Worm (Caenorhabditis elegans) whole organism, mixed stage, embryonic: Measurements from ENCODE around the gene C25E10.12.

Experiments
- blmp-1 ChIP-seq: fragments of 150-350 bp; optimal IDR thresholded peaks from 2 replicates; lab custom pipeline; 2014; ENCODE audit warnings: missing biosample characterization, missing genetic modification characterization
- ceh-83 ChIP-seq: fragments of 200-800 bp; sonication (Bioruptor generic); optimal IDR thresholded peaks from 2 replicates; lab custom pipeline; 2018; ENCODE audit warnings: mild to moderate bottlenecking, missing genetic modification characterization, missing compliant biosample characterization
- ces-1 ChIP-seq: fragments of 150-350 bp; optimal IDR thresholded peaks from 2 replicates; lab custom pipeline; 2014; ENCODE audit warnings: missing biosample characterization, missing genetic modification reagents, missing genetic modification characterization
- drap-1 ChIP-seq: fragments of 200-800 bp; sonication (Bioruptor generic); optimal IDR thresholded peaks from 3 replicates; lab custom pipeline; 2018; ENCODE audit warnings: mild to moderate bottlenecking, missing genetic modification characterization, missing compliant biosample characterization
- nhr-237 ChIP-seq: fragments of 150-350 bp; optimal IDR thresholded peaks from 2 replicates; lab custom pipeline; 2014; ENCODE audit warnings: missing biosample characterization, missing genetic modification characterization
- nhr-28 ChIP-seq: fragments of 150-350 bp; optimal IDR thresholded peaks from 2 replicates; lab custom pipeline; 2014; ENCODE audit warnings: missing biosample characterization, missing genetic modification characterization
- unc-120 ChIP-seq: sonication (generic microtip); optimal IDR thresholded peaks from 2 replicates; lab custom pipeline; 2017; ENCODE audit warnings: missing genetic modification characterization, missing compliant biosample characterization; ENCODE audit not compliant: poor library complexity, severe bottlenecking
- ztf-11 ChIP-seq: fragments of 150-350 bp; optimal IDR thresholded peaks from 2 replicates; lab custom pipeline; 2014; ENCODE audit warnings: missing biosample characterization, missing genetic modification characterization

- no peak for TF ChIP-seq ceh-83
- no peak for TF ChIP-seq nhr-28 (tag; lab: Kevin White, UChicago)
- TF ChIP-seq ztf-11 (tag; lab: Kevin White, UChicago) = no peak
- TF ChIP-seq unc-120 (tag; lab: Kevin White, UChicago) = no peak
- no peak for TF ChIP-seq nhr-237 (tag; lab: Kevin White, UChicago)
- no peak for TF ChIP-seq ces-1 (GFP tag; lab: Kevin White, UChicago)
- no peak for TF ChIP-seq drap-1 (GFP tag; lab: Kevin White, UChicago)
- TF ChIP-seq blmp-1 (tag; lab: Kevin White, UChicago) = no peak
These were observed 37.5 kb downstream of the C25E10.12 start, which contains the start of gene bus-1 for ce11 chrV:9024713-9025112.
